Worm (Caenorhabditis elegans): ENCODE data around the gene hgrs-1.
A peak's percentile ranks its signal among the peaks of the same experiment; 100 is the strongest.

Gene hgrs-1

DNA sequence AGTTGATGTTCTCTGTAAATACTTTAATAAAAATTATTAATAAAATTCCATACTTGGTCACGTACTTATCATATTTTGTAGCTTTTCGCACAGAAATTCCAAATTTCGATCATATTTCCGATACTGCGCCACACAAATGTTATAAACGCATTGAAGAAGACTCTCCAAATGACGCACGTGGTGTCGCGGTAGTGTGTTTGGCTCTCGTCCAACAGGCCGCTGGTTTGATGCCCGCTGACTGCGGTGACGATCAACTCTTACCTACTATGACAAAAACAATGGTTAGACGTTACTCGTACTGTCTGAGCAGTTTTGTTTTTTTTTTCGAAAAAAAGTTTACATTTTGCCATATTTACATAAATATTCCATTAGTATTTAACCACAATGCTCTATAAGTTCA lies 47.0 kb upstream of the hgrs-1 start (continued):
- TF ChIP-seq lsl-1 (GFP tag; optimal IDR thresholded peaks at IDR 0.05): peak; percentile 60
- no peak for TF ChIP-seq sdz-38 (tag; optimal IDR thresholded peaks at IDR 0.05)
- TF ChIP-seq hlh-12 (tag; optimal IDR thresholded peaks at IDR 0.05): peak; percentile 86
- TF ChIP-seq ceh-91 (GFP tag; IDR thresholded peaks at IDR 0.05): peak; percentile 61; the same call in 1 of the 2 replicates
- peak; percentile 77 for TF ChIP-seq repo-1 (tag; optimal IDR thresholded peaks at IDR 0.05)
- peak; percentile 91; the same call in 1 of the 2 replicates for TF ChIP-seq ceh-40 (GFP tag; IDR thresholded peaks at IDR 0.05)
- no peak for TF ChIP-seq zfh-2 (GFP tag; conservative IDR thresholded peaks at IDR 0.05)
- peak; percentile 92 for TF ChIP-seq F23B12.7 (tag; optimal IDR thresholded peaks at IDR 0.05; ENCODE audit: insufficient read depth)
- TF ChIP-seq D2030.7 (GFP tag; IDR thresholded peaks at IDR 0.05): peak; percentile 77
- TF ChIP-seq mes-4 (tag; optimal IDR thresholded peaks at IDR 0.05): peak; percentile 85
- TF ChIP-seq lin-54 (GFP tag; optimal IDR thresholded peaks at IDR 0.05): peak; percentile 70
- peak; percentile 7 for TF ChIP-seq efl-1 (GFP tag; optimal IDR thresholded peaks at IDR 0.05)
- peak; percentile 63 for TF ChIP-seq hsf-1 (GFP tag; IDR thresholded peaks at IDR 0.05)
- TF ChIP-seq Y53G8AR.9 (GFP tag; conservative IDR thresholded peaks at IDR 0.05): 0 out of 2 replicates have a peak, but pooled peaks have one; percentile 35
- no peak for TF ChIP-seq F55B11.4 (tag; optimal IDR thresholded peaks at IDR 0.05; ENCODE audit: borderline replicate concordance, insufficient read depth)
- TF ChIP-seq ztf-28 (GFP tag; IDR thresholded peaks at IDR 0.05): peak; percentile 67; the same call in 1 of the 2 replicates
- TF ChIP-seq attf-6 (GFP tag; IDR thresholded peaks at IDR 0.05): 0 out of 2 replicates have a peak, but pooled peaks have one; percentile 43
- 0 out of 2 replicates have a peak, but pooled peaks have one; percentile 34 for TF ChIP-seq lir-1 (GFP tag; conservative IDR thresholded peaks at IDR 0.05)
- TF ChIP-seq ekl-4 (GFP tag; IDR thresholded peaks at IDR 0.05): peak; percentile 56; the same call in 1 of the 2 replicates
- peak; percentile 96 for TF ChIP-seq nhr-90 (tag; optimal IDR thresholded peaks at IDR 0.05)
- peak; percentile 49 for TF ChIP-seq F33H1.4 (GFP tag; IDR thresholded peaks at IDR 0.05)
- TF ChIP-seq F39B2.1 (GFP tag; IDR thresholded peaks at IDR 0.05): no peak
- TF ChIP-seq Y56A3A.18 (GFP tag; IDR thresholded peaks at IDR 0.05): peak; percentile 67; the same call in 1 of the 2 replicates
- TF ChIP-seq cebp-2 (GFP tag; IDR thresholded peaks at IDR 0.05): 0 out of 2 replicates have a peak, but pooled peaks have one; percentile 35
- TF ChIP-seq ceh-79 (tag; optimal IDR thresholded peaks at IDR 0.05): peak; percentile 75
- 0 out of 2 replicates have a peak, but pooled peaks have one; percentile 32 for TF ChIP-seq egrh-3 (GFP tag; IDR thresholded peaks at IDR 0.05)
- TF ChIP-seq gei-17 (GFP tag; optimal IDR thresholded peaks at IDR 0.05): no peak
- peak; percentile 88 for TF ChIP-seq mel-28 (tag; optimal IDR thresholded peaks at IDR 0.05; ENCODE audit: borderline replicate concordance)
- TF ChIP-seq mcd-1 (GFP tag; IDR thresholded peaks at IDR 0.05): no peak; the same call in 1 of the 2 replicates
- TF ChIP-seq ztf-25 (GFP tag; IDR thresholded peaks at IDR 0.05): peak; percentile 88; the same call in 1 of the 2 replicates
- peak; percentile 71 for TF ChIP-seq rcor-1 (GFP tag; IDR thresholded peaks at IDR 0.05)
- peak; percentile 68 for TF ChIP-seq ztf-22 (GFP tag; optimal IDR thresholded peaks at IDR 0.05)
- TF ChIP-seq F22D6.2 (tag; optimal IDR thresholded peaks at IDR 0.05): peak; percentile 53
- TF ChIP-seq nhr-27 (tag; optimal IDR thresholded peaks at IDR 0.05): peak; percentile 54
- TF ChIP-seq attf-3 (GFP tag; conservative IDR thresholded peaks at IDR 0.05): peak; percentile 47; the same call in 1 of the 2 replicates
- TF ChIP-seq madf-3 (GFP tag; IDR thresholded peaks at IDR 0.05): peak; percentile 81
- TF ChIP-seq F52B5.7 (tag; optimal IDR thresholded peaks at IDR 0.05): no peak
- TF ChIP-seq ets-4 (GFP tag; optimal IDR thresholded peaks at IDR 0.05): peak; percentile 51
- peak; percentile 19 for TF ChIP-seq akir-1 (GFP tag; optimal IDR thresholded peaks at IDR 0.05)
- peak; percentile 77 for TF ChIP-seq unc-130 (GFP tag; optimal IDR thresholded peaks at IDR 0.05)
- no peak for TF ChIP-seq lag-1 (GFP tag; IDR thresholded peaks at IDR 0.05)
- peak; percentile 97 for TF ChIP-seq lin-26 (GFP tag; IDR thresholded peaks at IDR 0.05)
- TF ChIP-seq hlh-26 (GFP tag; conservative IDR thresholded peaks at IDR 0.05): 0 out of 2 replicates have a peak, but pooled peaks have one; percentile 22
- peak; percentile 31 to 38 for TF ChIP-seq let-607 (tag; optimal IDR thresholded peaks at IDR 0.05)
- no peak for TF ChIP-seq aptf-2 (GFP tag; conservative IDR thresholded peaks at IDR 0.05)
- TF ChIP-seq rpc-1 (optimal IDR thresholded peaks at IDR 0.05): peak; percentile 94
- TF ChIP-seq rpc-1 (tag; optimal IDR thresholded peaks at IDR 0.05): peak; percentile 99
- TF ChIP-seq lin-35 (GFP tag; optimal IDR thresholded peaks at IDR 0.05): peak in 1 of 3 experiments; percentile 75
